Fruit fly (Drosophila melanogaster) whole organism, larva: ENCODE data around the gene tant.

ENCODE experiments used
- noc ChIP-seq: fragments of 200-800 bp; sonication (Bioruptor generic); optimal IDR thresholded peaks from 3 replicates; lab custom pipeline; 2019; ENCODE audit warnings: missing biosample characterization, mild to moderate bottlenecking, missing genetic modification characterization, moderate library complexity

tant gene

DNA sequence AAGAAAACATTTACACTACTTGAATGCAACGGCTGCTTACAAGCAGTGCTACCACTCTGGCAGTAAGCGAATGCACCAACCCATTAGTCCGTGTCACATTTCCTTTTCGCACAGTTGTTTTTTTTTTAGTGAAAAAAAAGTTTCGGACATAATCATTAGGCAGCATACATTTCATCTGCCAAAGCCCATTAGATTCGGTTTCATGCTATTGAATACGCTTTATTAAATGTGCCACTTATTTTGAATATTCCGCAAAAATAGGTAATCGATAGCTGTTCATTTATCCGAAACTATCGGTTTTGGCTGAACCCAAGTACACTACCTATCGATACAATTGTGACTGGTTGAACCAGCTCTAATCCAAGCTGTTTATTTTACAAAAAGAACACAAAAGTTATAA lies at the start of gene tant:
Gene tant, plus strand, starts transcription at position 334 of the 400 bp plus-strand sequence.
- TF ChIP-seq noc (tag; lab: Kevin White, UChicago), result no peak

dm6 chr3L:6010921-6011320 lies 44.0 kb upstream of the tant start, which contains the start of gene alphaKap4:
Gene alphaKap4, minus strand, starts transcription at chr3L:6011021.
- TF ChIP-seq noc (tag; lab: Kevin White, UChicago), result no peak

dm6 chr3L:6012950-6013349 lies 42.0 kb upstream of the tant start:
- no peak for TF ChIP-seq noc (tag; lab: Kevin White, UChicago)

DNA sequence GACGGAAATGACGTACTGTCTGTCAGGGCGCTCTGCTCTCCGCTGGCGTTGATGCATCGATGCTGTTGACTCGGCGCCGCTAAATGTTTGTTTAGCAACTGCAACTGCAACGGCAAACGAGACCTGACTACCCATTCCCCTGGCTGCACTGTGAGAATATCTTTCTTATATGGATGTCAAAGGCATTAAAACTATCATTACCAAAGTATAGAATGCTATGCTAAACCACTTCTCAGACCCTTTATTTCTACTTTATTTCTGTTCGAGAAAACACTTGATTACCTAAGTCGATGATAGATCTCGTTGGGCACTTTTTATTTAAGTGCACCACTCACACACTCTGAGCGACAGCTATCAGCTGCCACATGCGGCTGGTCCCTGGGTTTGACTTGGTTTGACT lies 32.8 kb upstream of the tant start:
- TF ChIP-seq noc (tag; lab: Kevin White, UChicago), result no peak

DNA sequence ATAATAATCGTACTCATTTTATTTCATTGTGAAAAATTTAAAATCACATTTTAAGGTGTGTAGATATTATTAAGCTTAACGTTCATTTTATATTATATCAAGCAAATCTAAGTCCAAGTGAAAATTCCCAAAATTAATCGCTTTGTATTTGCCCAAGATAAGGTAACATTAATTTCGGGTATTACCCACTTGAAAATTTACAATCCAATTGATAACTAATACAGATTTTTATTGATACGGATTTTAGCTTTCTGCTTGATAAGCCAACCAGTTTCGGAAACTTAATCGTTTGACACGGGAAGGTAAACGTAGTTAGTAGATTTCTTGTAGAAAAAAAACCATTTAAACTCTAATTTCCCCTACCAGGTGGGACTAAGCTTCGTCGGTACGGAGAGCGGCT lies 21.9 kb upstream of the tant start:
- TF ChIP-seq noc (tag; lab: Kevin White, UChicago), result no peak

DNA sequence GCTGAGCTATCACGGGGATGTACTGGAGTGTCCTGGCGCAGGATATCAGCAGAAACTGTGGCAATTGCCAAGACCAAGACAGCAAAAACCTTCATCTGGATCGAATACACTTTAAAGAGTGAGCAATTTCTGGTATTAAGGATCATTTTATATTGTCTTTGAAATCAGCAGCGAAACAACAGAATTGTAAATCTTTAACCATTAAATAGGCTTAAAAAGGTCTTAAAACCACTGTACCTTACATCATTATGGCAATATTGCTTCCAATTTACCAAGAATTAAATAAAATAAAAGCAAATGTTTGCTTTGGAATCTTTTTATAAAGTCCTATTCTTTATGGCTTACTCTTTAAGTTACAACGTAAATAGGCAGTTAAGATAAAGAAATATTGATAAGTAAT lies 20.4 kb upstream of the tant start, which contains the start of gene CG10477:
Gene CG10477, minus strand, starts transcription at position 101 of the 400 bp plus-strand sequence.
- TF ChIP-seq noc (tag; lab: Kevin White, UChicago), result no peak

- TF ChIP-seq noc (tag; lab: Kevin White, UChicago), result no peak
Observed at dm6 chr3L:6034916-6035315, 20.0 kb upstream of the tant start, which contains the start of gene yip7. Gene yip7, plus strand, starts transcription at chr3L:6035216.

DNA sequence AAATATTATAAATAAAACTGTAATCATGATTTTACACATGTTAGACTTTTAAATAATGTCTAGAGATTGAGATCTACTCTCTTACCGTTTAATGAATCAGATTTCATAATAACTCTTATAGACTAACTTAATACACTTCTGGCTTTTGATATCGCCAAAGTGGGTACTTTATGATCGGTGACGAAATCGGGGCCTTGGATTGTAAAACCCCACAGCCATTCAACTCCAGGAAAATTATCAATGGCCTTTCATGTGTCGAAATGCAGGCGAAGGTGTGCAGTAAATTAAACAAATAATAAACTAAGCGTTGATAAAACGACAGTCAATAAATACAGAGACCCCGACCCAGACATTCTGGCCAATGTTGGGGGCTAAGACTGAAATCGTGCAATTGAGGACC lies 18.8 kb upstream of the tant start:
- no peak for TF ChIP-seq noc (tag; lab: Kevin White, UChicago)

DNA sequence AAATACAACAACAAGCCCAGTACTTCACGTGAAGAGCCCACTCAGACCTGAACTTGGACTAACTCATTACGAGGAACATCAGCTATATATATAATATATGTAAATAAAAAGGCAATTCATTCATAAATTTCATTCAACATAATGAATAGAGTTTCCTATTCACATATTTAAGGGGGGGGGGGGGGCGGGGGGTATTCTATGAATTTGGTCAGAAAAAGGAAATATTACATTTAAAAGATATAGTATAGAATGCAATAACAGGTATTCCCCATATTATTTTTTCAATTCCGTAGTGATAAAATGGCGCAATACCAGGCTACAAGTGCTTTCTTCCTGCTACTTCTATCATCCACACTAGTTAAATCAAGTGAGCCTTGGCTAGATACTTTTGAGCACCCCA lies 18.1 kb upstream of the tant start, which contains the start of gene CG6462:
Gene CG6462, plus strand, starts transcription at position 301 of the 400 bp plus-strand sequence.
- TF ChIP-seq noc (tag; lab: Kevin White, UChicago), result no peak

DNA sequence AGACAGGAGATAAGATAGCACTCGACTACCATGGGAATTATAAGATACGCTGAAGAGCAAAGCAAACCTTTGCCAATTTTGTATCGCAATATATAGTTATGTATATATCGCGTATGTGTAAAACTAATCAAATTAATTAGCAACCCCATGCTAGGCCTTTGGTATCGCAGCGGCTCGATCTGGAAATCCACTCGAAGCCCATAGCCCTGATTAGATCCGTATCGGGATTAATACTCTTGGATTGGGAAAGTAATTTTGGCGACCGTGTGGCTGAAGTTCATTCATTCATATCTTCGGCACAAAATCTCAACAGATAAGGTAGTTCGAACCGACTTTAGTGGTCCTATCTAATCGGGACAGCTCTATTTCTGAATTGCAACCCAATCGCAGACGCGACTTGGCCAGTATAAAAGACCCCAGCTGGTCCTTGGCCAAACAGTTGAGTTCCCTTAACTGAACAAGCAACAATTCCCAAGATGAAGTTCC lies 16.2 kb upstream of the tant start, which contains the start of gene Jon65Aiv:
Gene Jon65Aiv, plus strand, starts transcription at position 436 of the 486 bp plus-strand sequence.
- TF ChIP-seq noc (tag; lab: Kevin White, UChicago), result peak; percentile 62

- peak; percentile 74 for TF ChIP-seq noc (tag; lab: Kevin White, UChicago)
Observed at dm6 chr3L:6050230-6050807, 4.6 kb upstream of the tant start, which contains the start of gene Jon65Aiii. Gene Jon65Aiii, plus strand, starts transcription at chr3L:6050757.

DNA sequence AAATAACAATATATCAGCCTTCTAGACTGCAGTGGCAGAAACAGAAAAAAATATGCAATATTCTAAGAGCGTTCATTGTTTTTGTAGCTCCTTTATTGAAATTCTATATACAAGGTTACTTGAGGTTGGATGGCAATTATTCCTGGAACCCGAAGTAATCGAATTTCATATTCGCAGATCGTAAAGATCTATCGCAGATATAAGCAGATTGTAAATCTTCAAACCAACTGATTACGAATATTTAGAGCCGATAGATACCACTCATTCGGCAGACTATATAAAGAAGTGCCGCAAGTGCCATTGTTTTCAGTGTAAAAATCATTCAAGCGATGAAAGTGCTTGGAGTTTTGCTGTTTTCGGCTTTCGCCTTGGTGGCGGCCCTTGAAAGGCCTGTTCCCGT lies 2.9 kb upstream of the tant start, which contains the start of gene Jon65Aii:
Gene Jon65Aii, plus strand, starts transcription at position 301 of the 400 bp plus-strand sequence.
- peak; percentile 5 for TF ChIP-seq noc (tag; lab: Kevin White, UChicago)

DNA sequence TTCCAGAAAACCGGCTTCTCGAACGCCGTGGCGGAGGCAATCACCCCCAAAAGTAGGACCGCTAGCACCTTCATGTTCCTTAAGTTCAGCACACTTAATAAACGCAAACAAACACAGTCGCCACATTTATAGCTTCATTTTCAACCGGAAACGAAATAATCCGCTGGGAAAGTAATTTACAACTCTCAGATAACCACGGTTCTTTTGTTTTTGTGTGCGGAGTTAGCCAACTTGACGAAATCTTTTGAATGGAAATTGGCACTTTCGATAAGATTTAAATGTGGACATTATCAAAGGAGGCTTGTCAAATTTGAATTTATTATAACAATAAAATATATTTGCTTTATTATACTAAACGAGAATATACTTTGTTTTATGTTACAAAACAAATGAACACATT lies 593 bp upstream of the tant start, which contains the start of gene Jon65Ai:
Gene Jon65Ai, minus strand, starts transcription at position 101 of the 400 bp plus-strand sequence.
- TF ChIP-seq noc (tag; lab: Kevin White, UChicago), result peak; percentile 29

DNA sequence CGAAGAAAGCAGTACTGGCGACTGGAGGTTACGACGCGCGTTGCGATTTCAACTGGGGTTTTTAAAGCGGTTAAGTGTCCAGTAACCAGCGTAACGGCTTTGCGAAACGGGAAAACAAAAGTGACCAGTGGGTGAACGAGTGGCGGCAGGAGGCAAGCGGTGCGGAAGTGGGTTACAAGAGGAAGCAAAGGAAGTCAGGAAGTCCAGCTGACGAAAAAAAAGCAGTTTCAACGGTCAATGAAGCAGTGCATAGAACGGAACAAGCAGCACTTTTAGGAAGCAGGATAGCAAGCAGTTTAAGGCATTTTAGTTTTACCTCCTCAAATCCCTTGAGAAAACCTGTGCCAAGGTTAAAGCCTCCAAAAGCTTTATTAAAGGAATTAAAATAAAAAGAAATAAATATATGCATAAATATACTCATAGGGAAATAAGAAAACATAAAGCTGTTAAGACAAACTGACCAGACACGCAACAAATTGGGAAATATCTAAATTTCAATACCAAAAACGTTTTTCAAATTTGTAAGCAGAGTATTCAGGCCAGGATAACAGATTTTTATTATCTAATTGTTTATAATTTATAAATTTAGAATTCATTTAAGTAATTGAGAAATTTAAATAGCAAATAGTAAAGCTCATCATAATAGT lies 4.2 kb downstream of the tant start, which contains the start of gene CG6592:
Gene CG6592, plus strand, starts transcription at position 597 of the 647 bp plus-strand sequence.
- TF ChIP-seq noc (tag; lab: Kevin White, UChicago), result no peak

DNA sequence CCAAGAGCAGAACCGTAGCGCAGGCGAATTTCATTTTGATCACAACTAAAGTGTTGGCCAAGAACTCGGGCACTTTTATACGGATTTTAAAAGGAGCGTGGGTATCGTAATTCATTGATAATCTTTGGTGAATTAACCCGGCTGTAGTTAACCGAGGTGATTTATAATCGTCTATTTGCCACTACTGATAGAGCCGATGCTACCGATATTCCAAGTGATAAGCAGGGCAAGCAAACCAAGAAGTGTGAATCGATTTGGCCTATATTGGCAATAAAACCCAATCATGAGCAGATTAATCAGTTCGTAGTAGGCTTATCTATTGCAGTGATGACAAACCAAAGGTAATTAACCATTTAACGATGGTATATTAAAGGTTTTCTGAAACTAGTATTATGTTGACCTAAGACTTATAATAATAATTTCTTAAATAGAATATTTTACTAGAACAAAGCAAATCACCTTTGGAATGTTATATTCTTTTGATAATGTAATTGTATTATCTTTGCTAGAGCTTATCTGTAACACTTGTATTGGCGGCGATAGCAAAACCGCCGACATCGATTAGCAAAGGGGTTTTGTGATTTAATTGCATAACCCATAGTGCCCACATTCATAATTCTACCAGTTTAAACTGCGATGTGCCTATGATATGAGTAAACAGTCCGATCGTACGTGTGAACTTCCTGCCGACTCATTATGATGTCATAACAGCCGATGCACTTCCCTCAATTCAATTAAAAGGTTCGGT lies 8.1 kb downstream of the tant start, which contains the start of gene CG10472:
Gene CG10472, minus strand, starts transcription at position 51 of the 748 bp plus-strand sequence.
- TF ChIP-seq noc (tag; lab: Kevin White, UChicago), result peak; percentile 24
